Fruit fly (Drosophila melanogaster) whole organism, embryonic: Measurements from ENCODE around the gene CG31050.

Experiments
- Antp ChIP-seq: fragments of 200-800 bp; sonication (Bioruptor generic); optimal IDR thresholded peaks from 3 replicates; lab custom pipeline; 2016; ENCODE audit warnings: missing biosample characterization, missing genetic modification characterization
- Awh ChIP-seq: fragments of 200-800 bp; sonication (Bioruptor generic); IDR thresholded peaks from 2 replicates; pipeline ENCODE4, ENCODE4 v1.3.6; 2022; ENCODE audit warnings: missing biosample characterization, missing genetic modification characterization
- CG10543 ChIP-seq: fragments of 200-800 bp; sonication (Bioruptor generic); optimal IDR thresholded peaks from 3 replicates; lab custom pipeline; 2017; ENCODE audit warnings: missing biosample characterization, mild to moderate bottlenecking, missing genetic modification characterization, moderate library complexity
- CG10979 ChIP-seq: fragments of 200-800 bp; sonication (Bioruptor generic); optimal IDR thresholded peaks from 2 replicates; lab custom pipeline; 2018; ENCODE audit warnings: missing biosample characterization, mild to moderate bottlenecking, missing genetic modification characterization, moderate library complexity
- CG12744 ChIP-seq: fragments of 200-800 bp; sonication (Bioruptor generic); optimal IDR thresholded peaks from 2 replicates; lab custom pipeline; 2016; ENCODE audit warnings: missing biosample characterization, missing genetic modification characterization
- CG15269 ChIP-seq: fragments of 200-800 bp; sonication (Bioruptor generic); optimal IDR thresholded peaks from 2 replicates; lab custom pipeline; 2018; ENCODE audit warnings: missing biosample characterization, mild to moderate bottlenecking, missing genetic modification characterization, moderate library complexity
- CG15514 ChIP-seq: fragments of 200-800 bp; sonication (Bioruptor generic); optimal IDR thresholded peaks from 3 replicates; lab custom pipeline; 2017; ENCODE audit warnings: missing biosample characterization, missing genetic modification characterization, mild to moderate bottlenecking, moderate library complexity, missing genetic modification reagents
- CG1603 ChIP-seq: fragments of 200-800 bp; sonication (Bioruptor generic); optimal IDR thresholded peaks from 2 replicates; lab custom pipeline; 2019; ENCODE audit warnings: missing biosample characterization, mild to moderate bottlenecking, missing genetic modification characterization, moderate library complexity
- CG17385 ChIP-seq: fragments of 200-800 bp; sonication (Bioruptor generic); optimal IDR thresholded peaks from 3 replicates; lab custom pipeline; 2018; ENCODE audit warnings: missing biosample characterization, mild to moderate bottlenecking, missing genetic modification characterization
- CG18011 ChIP-seq: fragments of 200-800 bp; sonication (Bioruptor generic); optimal IDR thresholded peaks from 2 replicates; lab custom pipeline; 2017; ENCODE audit warnings: missing biosample characterization, missing genetic modification characterization, mild to moderate bottlenecking, moderate library complexity, missing genotype
- CG32772 ChIP-seq: fragments of 200-800 bp; sonication (Bioruptor generic); IDR thresholded peaks from 2 replicates; pipeline ENCODE4 v1.3.6; 2022; ENCODE audit warnings: missing biosample characterization, missing genetic modification characterization
- CG34224 ChIP-seq: fragments of 200-800 bp; sonication (Bioruptor generic); IDR thresholded peaks from 3 replicates; pipeline ENCODE4 v1.3.6; 2022; ENCODE audit warnings: missing biosample characterization, missing genetic modification characterization; ENCODE audit not compliant: partially characterized antibody
- CG42726 ChIP-seq: fragments of 200-800 bp; sonication (Bioruptor generic); IDR thresholded peaks from 2 replicates; pipeline ENCODE4 v1.3.6; 2022; ENCODE audit warnings: missing biosample characterization, missing genetic modification characterization; ENCODE audit not compliant: partially characterized antibody
- CG6254 ChIP-seq: fragments of 200-800 bp; sonication (Bioruptor generic); optimal IDR thresholded peaks from 3 replicates; lab custom pipeline; 2017; ENCODE audit warnings: mild to moderate bottlenecking, missing biosample characterization, missing genetic modification reagents, missing genetic modification characterization
- CG7928 ChIP-seq: fragments of 200-800 bp; sonication (Bioruptor generic); optimal IDR thresholded peaks from 2 replicates; lab custom pipeline; 2017; ENCODE audit warnings: missing biosample characterization, mild to moderate bottlenecking, missing genetic modification characterization
- CG8359 ChIP-seq: fragments of 200-800 bp; sonication (Bioruptor generic); optimal IDR thresholded peaks from 2 replicates; lab custom pipeline; 2017; ENCODE audit warnings: missing biosample characterization, mild to moderate bottlenecking, missing genetic modification characterization, borderline replicate concordance
- Dek ChIP-seq: fragments of 200-800 bp; sonication (Bioruptor generic); optimal IDR thresholded peaks from 3 replicates; lab custom pipeline; 2019; ENCODE audit warnings: missing biosample characterization, mild to moderate bottlenecking, missing genetic modification characterization, moderate library complexity
- Drgx ChIP-seq: fragments of 200-800 bp; sonication (Bioruptor generic); IDR thresholded peaks from 2 replicates; pipeline ENCODE4 v1.3.6; 2022; ENCODE audit warnings: missing biosample characterization, missing genetic modification characterization
- E2f2 ChIP-seq: fragments of 200-800 bp; sonication (Bioruptor generic); IDR thresholded peaks from 2 replicates; pipeline ENCODE4 v1.3.6; 2022; ENCODE audit warnings: missing biosample characterization, missing genetic modification characterization
- HLHmδ ChIP-seq: fragments of 200-800 bp; sonication (Bioruptor generic); optimal IDR thresholded peaks from 2 replicates; lab custom pipeline; 2018; ENCODE audit warnings: missing biosample characterization, mild to moderate bottlenecking, missing genetic modification characterization, moderate library complexity
- Hr51 ChIP-seq, 2 experiments: fragments of 200-800 bp; sonication (Bioruptor generic); optimal IDR thresholded peaks; 2 replicates in 1 of 2; 3 replicates in 1 of 2; lab custom pipeline; 2016 to 2018; ENCODE audit warnings: missing biosample characterization in 2 of 2, missing genetic modification characterization in 2 of 2, mild to moderate bottlenecking in 1 of 2, moderate library complexity in 1 of 2
- Hr78 ChIP-seq, 2 experiments: fragments of 200-800 bp in 1 of 2; fragments of >200 bp in 1 of 2; sonication (Bioruptor generic) in 1 of 2; optimal IDR thresholded peaks; 2 replicates each; lab custom pipeline; 2017 to 2019; ENCODE audit warnings: missing biosample characterization in 2 of 2, missing genetic modification characterization in 2 of 2, mild to moderate bottlenecking in 1 of 2, moderate library complexity in 1 of 2
- MBD-R2 ChIP-seq: fragments of 200-800 bp; sonication (Bioruptor generic); IDR thresholded peaks from 2 replicates; pipeline ENCODE4 v1.3.6; 2022; ENCODE audit warnings: missing biosample characterization, missing genetic modification characterization
- Oaz ChIP-seq: fragments of 200-800 bp; sonication (Bioruptor generic); IDR thresholded peaks from 2 replicates; pipeline ENCODE4 v1.3.6; 2022; ENCODE audit warnings: missing biosample characterization, missing genetic modification characterization
- Pdp1 ChIP-seq, 2 experiments: fragments of 200-800 bp; sonication (Bioruptor generic); optimal IDR thresholded peaks; 3 replicates each; lab custom pipeline; 2016; ENCODE audit warnings: missing biosample characterization in 2 of 2, missing genetic modification characterization in 2 of 2, mild to moderate bottlenecking in 1 of 2, moderate library complexity in 1 of 2
- Rx ChIP-seq: fragments of 200-800 bp; sonication (Bioruptor generic); IDR thresholded peaks from 2 replicates; pipeline ENCODE4 v1.3.6; 2022; ENCODE audit warnings: missing biosample characterization, missing genetic modification characterization
- Scr ChIP-seq: fragments of 200-800 bp; sonication (Bioruptor generic); IDR thresholded peaks from 2 replicates; pipeline ENCODE4 v1.3.6; 2022; ENCODE audit warnings: missing biosample characterization, missing genetic modification characterization; ENCODE audit not compliant: partially characterized antibody
- Vsx1 ChIP-seq: fragments of 200-800 bp; sonication (Bioruptor generic); optimal IDR thresholded peaks from 2 replicates; lab custom pipeline; 2017; ENCODE audit warnings: missing biosample characterization, mild to moderate bottlenecking, missing genetic modification characterization, missing genetic modification reagents
- YL-1 ChIP-seq: fragments of 200-800 bp; sonication (Bioruptor generic); optimal IDR thresholded peaks from 3 replicates; lab custom pipeline; 2017; ENCODE audit warnings: missing biosample characterization, mild to moderate bottlenecking, missing genetic modification characterization
- abd-A ChIP-seq: fragments of 200-800 bp; sonication (Bioruptor generic); optimal IDR thresholded peaks from 3 replicates; lab custom pipeline; 2019; ENCODE audit warnings: missing biosample characterization, mild to moderate bottlenecking, missing genetic modification characterization, moderate library complexity
- ap ChIP-seq: fragments of 200-800 bp; sonication (Bioruptor generic); IDR thresholded peaks from 2 replicates; pipeline ENCODE4 v1.3.6; 2022; ENCODE audit warnings: missing biosample characterization, missing genetic modification characterization
- ara ChIP-seq: fragments of 200-800 bp; sonication (Bioruptor generic); IDR thresholded peaks from 2 replicates; pipeline ENCODE4 v1.3.6; 2022; ENCODE audit warnings: missing biosample characterization, missing genetic modification characterization
- ci ChIP-seq: fragments of 200-800 bp; sonication (Bioruptor generic); IDR thresholded peaks from 3 replicates; pipeline ENCODE4 v1.3.6; 2022; ENCODE audit warnings: missing biosample characterization, missing genetic modification characterization
- gfzf ChIP-seq: fragments of 200-800 bp; sonication (Bioruptor generic); optimal IDR thresholded peaks from 2 replicates; lab custom pipeline; 2016; ENCODE audit warnings: missing biosample characterization, mild to moderate bottlenecking, missing genetic modification characterization, moderate library complexity
- hbn ChIP-seq: fragments of 200-800 bp; sonication (Bioruptor generic); IDR thresholded peaks from 2 replicates; pipeline ENCODE4 v1.3.6; 2022; ENCODE audit warnings: missing biosample characterization, missing genetic modification characterization; ENCODE audit not compliant: partially characterized antibody
- oc ChIP-seq: fragments of 200-800 bp; sonication (Bioruptor generic); optimal IDR thresholded peaks from 2 replicates; lab custom pipeline; 2018; ENCODE audit warnings: missing biosample characterization, mild to moderate bottlenecking, missing genetic modification characterization, moderate library complexity
- run ChIP-seq: fragments of 200-800 bp; sonication (Bioruptor generic); optimal IDR thresholded peaks from 3 replicates; lab custom pipeline; 2018; ENCODE audit warnings: missing biosample characterization, mild to moderate bottlenecking, missing genetic modification characterization
- sd ChIP-seq: fragments of 200-800 bp; sonication (Bioruptor generic); optimal IDR thresholded peaks from 3 replicates; lab custom pipeline; 2018; ENCODE audit warnings: missing biosample characterization, mild to moderate bottlenecking, missing genetic modification characterization, moderate library complexity
- sens ChIP-seq: fragments of 200-800 bp; sonication (Bioruptor generic); peaks from one replicate; lab custom pipeline; 2016; ENCODE audit warnings: missing biosample characterization, missing genetic modification characterization
- sisA ChIP-seq: fragments of 200-800 bp; sonication (Bioruptor generic); IDR thresholded peaks from 2 replicates; pipeline ENCODE4 v1.3.6; 2022; ENCODE audit warnings: missing biosample characterization, missing genetic modification characterization
- slou ChIP-seq: fragments of 200-800 bp; sonication (Bioruptor generic); optimal IDR thresholded peaks from 3 replicates; lab custom pipeline; 2016; ENCODE audit warnings: missing biosample characterization, missing genetic modification characterization
- slp2 ChIP-seq: fragments of 200-800 bp; sonication (Bioruptor generic); optimal IDR thresholded peaks from 2 replicates; lab custom pipeline; 2016; ENCODE audit warnings: missing biosample characterization, missing genetic modification characterization
- sob ChIP-seq: fragments of 200-800 bp; sonication (Bioruptor generic); IDR thresholded peaks from 2 replicates; pipeline ENCODE4 v1.3.6; 2022; ENCODE audit warnings: missing biosample characterization, missing genetic modification characterization
- sqz ChIP-seq: fragments of 200-800 bp; sonication (Bioruptor generic); optimal IDR thresholded peaks from 3 replicates; lab custom pipeline; 2018; ENCODE audit warnings: missing biosample characterization, mild to moderate bottlenecking, missing genetic modification characterization
- tin ChIP-seq: fragments of 200-800 bp; sonication (Bioruptor generic); optimal IDR thresholded peaks from 3 replicates; lab custom pipeline; 2016; ENCODE audit warnings: missing biosample characterization, missing genetic modification characterization
- trem ChIP-seq: fragments of 200-800 bp; optimal IDR thresholded peaks from 3 replicates; lab custom pipeline; 2019; ENCODE audit warnings: missing biosample characterization, mild to moderate bottlenecking, missing genetic modification characterization, moderate library complexity
- vvl ChIP-seq: fragments of 200-800 bp; sonication (Bioruptor generic); IDR thresholded peaks from 2 replicates; pipeline ENCODE4 v1.3.6; 2022; ENCODE audit warnings: missing biosample characterization, missing genetic modification characterization
- zen ChIP-seq: fragments of 200-800 bp; sonication (Bioruptor generic); optimal IDR thresholded peaks from 3 replicates; lab custom pipeline; 2018; ENCODE audit warnings: missing biosample characterization, mild to moderate bottlenecking, missing genetic modification characterization, moderate library complexity

The CG31050 gene

DNA sequence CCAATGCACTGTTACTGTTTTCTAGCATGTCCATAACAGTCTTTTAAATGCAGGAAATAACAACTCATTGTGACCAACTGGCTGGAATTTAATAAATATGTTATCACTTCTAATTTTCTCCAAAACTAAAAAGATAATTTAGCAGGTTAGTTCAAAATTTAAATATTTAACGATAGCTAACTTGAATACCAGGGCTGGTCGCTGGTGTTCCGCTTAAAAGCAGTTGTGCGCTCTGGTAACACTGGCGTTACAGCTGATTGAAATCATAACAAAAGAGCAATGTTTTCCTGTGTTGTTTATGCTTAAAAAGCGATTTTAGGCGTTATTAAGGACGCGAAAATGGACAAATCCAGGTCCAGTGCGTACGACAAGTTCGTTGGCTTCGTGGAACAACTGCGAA is 45.7 kb upstream of the CG31050 start, which contains the start of gene htt (continued):
- TF ChIP-seq CG12744 (no peak), Scr (peak; percentile 41; the same call in 1 of the 2 replicates), hbn (GFP tag; lab: Robert Waterston, UW) (0 out of 2 replicates have a peak, but pooled peaks have one; percentile 19), E2f2 (GFP tag; lab: Robert Waterston, UW) (peak; percentile 81), CG1603 (tag; lab: Kevin White, UChicago) (peak; percentile 58), CG7928 (peak; percentile 90), CG32772 (GFP tag; lab: Robert Waterston, UW) (no peak), vvl (peak; percentile 26; the same call in 1 of the 2 replicates), MBD-R2 (GFP tag; lab: Robert Waterston, UW) (peak; percentile 80), trem (tag; lab: Kevin White, UChicago) (peak; percentile 37), CG15514 (peak; percentile 49)

DNA sequence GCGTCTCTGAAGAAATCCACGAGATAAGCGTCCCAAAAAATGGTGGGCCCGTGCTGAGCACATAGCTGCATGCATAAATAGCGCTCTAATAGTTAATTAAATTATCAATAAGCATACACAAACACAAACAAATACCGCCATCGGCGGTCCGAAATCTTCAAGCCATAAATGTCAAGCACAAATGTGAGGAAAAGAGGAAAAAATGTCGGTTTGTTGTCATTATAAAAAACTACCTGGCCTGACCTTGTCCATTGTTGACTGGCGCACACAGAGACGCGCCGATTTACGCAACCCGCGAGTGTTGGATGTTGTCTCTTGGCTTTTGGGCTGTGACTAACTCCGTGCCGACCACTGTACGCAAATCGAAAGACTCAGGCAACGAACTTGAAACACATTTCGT is 37.7 kb upstream of the CG31050 start:
- no peak for TF ChIP-seq HLHmδ (GFP tag; lab: Kevin White, UChicago)
- no peak for TF ChIP-seq sob (GFP tag; lab: Robert Waterston, UW)
- 0 out of 2 replicates have a peak, but pooled peaks have one; percentile 40 for TF ChIP-seq Awh (GFP tag; lab: Robert Waterston, UW)
- peak in 1 of 2 experiments; percentile 9 for TF ChIP-seq Pdp1 (GFP tag; optimal IDR thresholded peaks at IDR 0.05; lab: Kevin White, UChicago)
- peak; percentile 44 for TF ChIP-seq sqz (GFP tag; lab: Kevin White, UChicago)
- TF ChIP-seq tin: no peak
- TF ChIP-seq YL-1 (GFP tag; lab: Kevin White, UChicago): no peak
- TF ChIP-seq CG42726 (GFP tag; lab: Robert Waterston, UW): no peak
- TF ChIP-seq CG8359: no peak
- no peak for TF ChIP-seq CG17385 (GFP tag; lab: Kevin White, UChicago)
- TF ChIP-seq Vsx1 (GFP tag; lab: Kevin White, UChicago): peak; percentile 1
- peak; percentile 73 for TF ChIP-seq abd-A (tag; lab: Kevin White, UChicago)
- no peak for TF ChIP-seq CG6254
- no peak for TF ChIP-seq Antp
- peak; percentile 39; the same call in 1 of the 3 replicates for TF ChIP-seq ci
- TF ChIP-seq Hr78 (GFP tag; optimal IDR thresholded peaks at IDR 0.05; lab: Kevin White, UChicago): peak in 1 of 2 experiments; percentile 1
- no peak for TF ChIP-seq Drgx (GFP tag; lab: Robert Waterston, UW)
- no peak for TF ChIP-seq zen (tag; lab: Kevin White, UChicago)
- TF ChIP-seq gfzf (GFP tag; lab: Kevin White, UChicago): no peak
- TF ChIP-seq CG18011 (GFP tag; lab: Kevin White, UChicago): no peak
- TF ChIP-seq vvl: peak; percentile 13; the same call in 1 of the 2 replicates
- no peak for TF ChIP-seq run (tag; lab: Kevin White, UChicago)
- no peak for TF ChIP-seq ap (GFP tag; lab: Robert Waterston, UW)
- TF ChIP-seq CG34224 (GFP tag; lab: Robert Waterston, UW): no peak
- TF ChIP-seq oc (tag; lab: Kevin White, UChicago): no peak
- no peak for TF ChIP-seq Rx
- TF ChIP-seq CG15269 (tag; lab: Kevin White, UChicago): peak; percentile 7
- peak; percentile 54 for TF ChIP-seq CG10543 (GFP tag; lab: Kevin White, UChicago)
- no peak for TF ChIP-seq slou (GFP tag; lab: Kevin White, UChicago)
- peak; percentile 71 for TF ChIP-seq sd (tag; lab: Kevin White, UChicago)
- no peak for TF ChIP-seq sisA (GFP tag; lab: Robert Waterston, UW)
- TF ChIP-seq Dek (tag; lab: Kevin White, UChicago): no peak
- TF ChIP-seq sens: peak; percentile 54
- TF ChIP-seq CG10979 (tag; lab: Kevin White, UChicago): no peak
- TF ChIP-seq slp2: no peak
- TF ChIP-seq ara: 0 out of 2 replicates have a peak, but pooled peaks have one; percentile 34
- TF ChIP-seq Oaz (GFP tag; lab: Robert Waterston, UW): no peak
- TF ChIP-seq Hr51 (GFP tag; optimal IDR thresholded peaks at IDR 0.05; lab: Kevin White, UChicago): no peak
